Fruit fly (Drosophila melanogaster) whole organism, embryonic: ENCODE results near the gene CG9117.

Source experiments
- Asciz ChIP-seq: fragments of 200-800 bp; sonication (Bioruptor generic); optimal IDR thresholded peaks from 2 replicates; lab custom pipeline; 2017; ENCODE audit warnings: missing biosample characterization, mild to moderate bottlenecking, missing genetic modification characterization, missing genetic modification reagents
- BEAF-32 ChIP-seq: fragments of 200-800 bp; sonication (Bioruptor generic); optimal IDR thresholded peaks from 3 replicates; lab custom pipeline; 2017; ENCODE audit warnings: missing biosample characterization, missing genetic modification characterization, mild to moderate bottlenecking, moderate library complexity, missing genetic modification reagents
- CG10366 ChIP-seq: fragments of 200-800 bp; sonication (Bioruptor generic); IDR thresholded peaks from 2 replicates; pipeline ENCODE4 v1.3.6; 2022; ENCODE audit warnings: missing biosample characterization, missing genetic modification characterization
- CG12219 ChIP-seq: fragments of 200-800 bp; sonication (Bioruptor generic); optimal IDR thresholded peaks from 3 replicates; lab custom pipeline; 2018; ENCODE audit warnings: missing biosample characterization, mild to moderate bottlenecking, missing genetic modification characterization
- CG12659 ChIP-seq: fragments of 200-800 bp; sonication (Bioruptor generic); optimal IDR thresholded peaks from 3 replicates; lab custom pipeline; 2017; ENCODE audit warnings: mild to moderate bottlenecking, missing biosample characterization, missing genetic modification reagents, missing genetic modification characterization
- CG13123 ChIP-seq: fragments of 200-800 bp; sonication (Bioruptor generic); optimal IDR thresholded peaks from 2 replicates; lab custom pipeline; 2016; ENCODE audit warnings: missing biosample characterization, missing genetic modification characterization
- CG15073 ChIP-seq: fragments of 200-800 bp; sonication (Bioruptor generic); optimal IDR thresholded peaks from 2 replicates; lab custom pipeline; 2016; ENCODE audit warnings: missing biosample characterization, missing genetic modification characterization
- CG15269 ChIP-seq: fragments of 200-800 bp; sonication (Bioruptor generic); optimal IDR thresholded peaks from 2 replicates; lab custom pipeline; 2018; ENCODE audit warnings: missing biosample characterization, mild to moderate bottlenecking, missing genetic modification characterization, moderate library complexity
- CG18011 ChIP-seq: fragments of 200-800 bp; sonication (Bioruptor generic); optimal IDR thresholded peaks from 2 replicates; lab custom pipeline; 2017; ENCODE audit warnings: missing biosample characterization, missing genetic modification characterization, mild to moderate bottlenecking, moderate library complexity, missing genotype
- CG18476 ChIP-seq: fragments of 200-800 bp; sonication (Bioruptor generic); optimal IDR thresholded peaks from 2 replicates; lab custom pipeline; 2016; ENCODE audit warnings: missing biosample characterization, mild to moderate bottlenecking, missing genetic modification characterization
- CG31365 ChIP-seq: fragments of 200-800 bp; sonication (Bioruptor generic); optimal IDR thresholded peaks from 2 replicates; lab custom pipeline; 2018; ENCODE audit warnings: missing biosample characterization, mild to moderate bottlenecking, missing genetic modification characterization
- CG3163 ChIP-seq: fragments of 200-800 bp; sonication (Bioruptor generic); optimal IDR thresholded peaks from 3 replicates; lab custom pipeline; 2016; ENCODE audit warnings: missing biosample characterization, missing genetic modification characterization
- CG34376 ChIP-seq: fragments of 200-800 bp; sonication (Bioruptor generic); optimal IDR thresholded peaks from 2 replicates; lab custom pipeline; 2018; ENCODE audit warnings: missing biosample characterization, mild to moderate bottlenecking, missing genetic modification characterization
- CG3726 ChIP-seq: fragments of 200-800 bp; sonication (Bioruptor generic); IDR thresholded peaks from 3 replicates; pipeline ENCODE4, ENCODE4 v1.3.6; 2022; ENCODE audit warnings: missing biosample characterization, missing genetic modification characterization
- CG3838 ChIP-seq: fragments of 200-800 bp; sonication (Bioruptor generic); optimal IDR thresholded peaks from 3 replicates; lab custom pipeline; 2016; ENCODE audit warnings: missing biosample characterization, missing genetic modification characterization
- CG4360 ChIP-seq: fragments of 200-800 bp; sonication (Bioruptor generic); IDR thresholded peaks from 2 replicates; pipeline ENCODE4 v1.3.6; 2022; ENCODE audit warnings: missing biosample characterization, missing genetic modification characterization
- CG43689 ChIP-seq: fragments of 200-800 bp; sonication (Bioruptor generic); IDR thresholded peaks from 2 replicates; pipeline ENCODE4 v1.3.6; 2022; ENCODE audit warnings: missing biosample characterization, missing genetic modification characterization
- CG7839 ChIP-seq: fragments of 200-800 bp; sonication (Bioruptor generic); optimal IDR thresholded peaks from 3 replicates; lab custom pipeline; 2018; ENCODE audit warnings: missing biosample characterization, mild to moderate bottlenecking, missing genetic modification characterization, moderate library complexity
- CG7928 ChIP-seq: fragments of 200-800 bp; sonication (Bioruptor generic); optimal IDR thresholded peaks from 2 replicates; lab custom pipeline; 2017; ENCODE audit warnings: missing biosample characterization, mild to moderate bottlenecking, missing genetic modification characterization
- CG8388 ChIP-seq: fragments of 200-800 bp; sonication (Bioruptor generic); optimal IDR thresholded peaks from 2 replicates; lab custom pipeline; 2019; ENCODE audit warnings: missing biosample characterization, mild to moderate bottlenecking, missing genetic modification characterization, moderate library complexity
- CG9437 ChIP-seq: fragments of 200-800 bp; sonication (Bioruptor generic); optimal IDR thresholded peaks from 2 replicates; lab custom pipeline; 2018; ENCODE audit warnings: missing biosample characterization, mild to moderate bottlenecking, missing genetic modification characterization
- CTCF ChIP-seq: fragments of 200-800 bp; sonication (Bioruptor generic); optimal IDR thresholded peaks from 2 replicates; lab custom pipeline; 2017; ENCODE audit warnings: missing biosample characterization, mild to moderate bottlenecking, missing genetic modification characterization, moderate library complexity
- H2.0 ChIP-seq: fragments of 200-800 bp; sonication (Bioruptor generic); IDR thresholded peaks from 2 replicates; pipeline ENCODE4 v1.3.6; 2022; ENCODE audit warnings: missing biosample characterization, missing genetic modification characterization
- HLH54F ChIP-seq: fragments of 200-800 bp; sonication (Bioruptor generic); optimal IDR thresholded peaks from 3 replicates; lab custom pipeline; 2016; ENCODE audit warnings: missing biosample characterization, missing genetic modification characterization
- HmgD ChIP-seq: fragments of 200-800 bp; sonication (Bioruptor generic); optimal IDR thresholded peaks from 3 replicates; lab custom pipeline; 2016; ENCODE audit warnings: missing biosample characterization, missing genetic modification characterization
- Hmr ChIP-seq: fragments of 200-800 bp; sonication (Bioruptor generic); optimal IDR thresholded peaks from 3 replicates; lab custom pipeline; 2017; ENCODE audit warnings: mild to moderate bottlenecking, missing biosample characterization, missing genetic modification reagents, missing genetic modification characterization
- NK7.1 ChIP-seq: fragments of 200-800 bp; sonication (Bioruptor generic); optimal IDR thresholded peaks from 3 replicates; lab custom pipeline; 2016; ENCODE audit warnings: missing biosample characterization, missing genetic modification characterization
- Oli ChIP-seq: fragments of 200-800 bp; sonication (Bioruptor generic); optimal IDR thresholded peaks from 2 replicates; lab custom pipeline; 2018; ENCODE audit warnings: missing biosample characterization, mild to moderate bottlenecking, missing genetic modification characterization, moderate library complexity
- ap ChIP-seq: fragments of 200-800 bp; sonication (Bioruptor generic); IDR thresholded peaks from 2 replicates; pipeline ENCODE4 v1.3.6; 2022; ENCODE audit warnings: missing biosample characterization, missing genetic modification characterization
- bab2 ChIP-seq: fragments of 200-800 bp; sonication (Bioruptor generic); optimal IDR thresholded peaks from 2 replicates; lab custom pipeline; 2016; ENCODE audit warnings: missing biosample characterization, missing genetic modification characterization
- cg ChIP-seq: fragments of 200-800 bp; sonication (Bioruptor generic); optimal IDR thresholded peaks from 3 replicates; lab custom pipeline; 2019; ENCODE audit warnings: missing biosample characterization, mild to moderate bottlenecking, missing genetic modification characterization, moderate library complexity
- chn ChIP-seq: fragments of 200-800 bp; sonication (Bioruptor generic); optimal IDR thresholded peaks from 2 replicates; lab custom pipeline; 2016; ENCODE audit warnings: missing biosample characterization, missing genetic modification characterization
- ci ChIP-seq: fragments of 200-800 bp; sonication (Bioruptor generic); IDR thresholded peaks from 3 replicates; pipeline ENCODE4 v1.3.6; 2022; ENCODE audit warnings: missing biosample characterization, missing genetic modification characterization
- crp ChIP-seq, 2 experiments: fragments of 200-800 bp; sonication (Bioruptor generic); optimal IDR thresholded peaks; 2 replicates in 1 of 2; 3 replicates in 1 of 2; lab custom pipeline; 2017; ENCODE audit warnings: missing biosample characterization in 2 of 2, missing genetic modification characterization in 2 of 2, mild to moderate bottlenecking in 1 of 2, moderate library complexity in 1 of 2
- fru ChIP-seq: fragments of >200 bp; optimal IDR thresholded peaks from 2 replicates; lab custom pipeline; 2017
- grn ChIP-seq: fragments of 200-800 bp; sonication (Bioruptor generic); optimal IDR thresholded peaks from 3 replicates; lab custom pipeline; 2017; ENCODE audit warnings: missing biosample characterization, missing genetic modification characterization
- gsb ChIP-seq: fragments of 200-800 bp; sonication (Bioruptor generic); IDR thresholded peaks from 2 replicates; pipeline ENCODE4 v1.3.6; 2022; ENCODE audit warnings: missing biosample characterization, missing genetic modification characterization
- hbn ChIP-seq: fragments of 200-800 bp; sonication (Bioruptor generic); IDR thresholded peaks from 2 replicates; pipeline ENCODE4 v1.3.6; 2022; ENCODE audit warnings: missing biosample characterization, missing genetic modification characterization; ENCODE audit not compliant: partially characterized antibody
- hkb ChIP-seq, 2 experiments: fragments of 200-800 bp in 1 of 2; fragments of >200 bp in 1 of 2; sonication (Bioruptor generic) in 1 of 2; IDR thresholded peaks in 1 of 2; optimal IDR thresholded peaks in 1 of 2; 2 replicates each; pipeline versions ENCODE4 v1.3.6 to Lab custom; 2017 to 2022; ENCODE audit warnings: missing biosample characterization in 1 of 2, missing genetic modification characterization in 1 of 2
- kay ChIP-seq: fragments of 200-800 bp; sonication (Bioruptor generic); optimal IDR thresholded peaks from 2 replicates; lab custom pipeline; 2016; ENCODE audit warnings: missing biosample characterization, missing genetic modification characterization
- nerfin-2 ChIP-seq: fragments of 200-800 bp; sonication (Bioruptor generic); IDR thresholded peaks from 2 replicates; pipeline ENCODE4 v1.3.6; 2022; ENCODE audit warnings: missing biosample characterization, missing genetic modification characterization; ENCODE audit not compliant: partially characterized antibody
- p53 ChIP-seq: fragments of 200-800 bp; sonication (Bioruptor generic); optimal IDR thresholded peaks from 2 replicates; lab custom pipeline; 2016; ENCODE audit warnings: missing biosample characterization, missing genetic modification characterization
- pan ChIP-seq, 4 experiments: fragments of >200 bp in 3 of 4; fragments of 200-800 bp in 1 of 4; sonication (Bioruptor generic) in 1 of 4; optimal IDR thresholded peaks in 3 of 4; IDR thresholded peaks in 1 of 4; 2 replicates each; pipeline versions ENCODE4 v1.3.6 to Lab custom; 2017 to 2022; ENCODE audit warnings: missing biosample characterization in 2 of 4, missing genetic modification characterization in 2 of 4, mixed read lengths in 1 of 4
- pfk ChIP-seq: fragments of 200-800 bp; sonication (Bioruptor generic); optimal IDR thresholded peaks from 2 replicates; lab custom pipeline; 2018; ENCODE audit warnings: missing biosample characterization, mild to moderate bottlenecking, missing genetic modification characterization, moderate library complexity
- pita ChIP-seq: fragments of 200-800 bp; sonication (Bioruptor generic); optimal IDR thresholded peaks from 2 replicates; lab custom pipeline; 2017; ENCODE audit warnings: missing biosample characterization, mild to moderate bottlenecking, missing genetic modification characterization
- row ChIP-seq: fragments of 200-800 bp; sonication (Bioruptor generic); IDR thresholded peaks from 3 replicates; pipeline ENCODE4 v1.3.6; 2022; ENCODE audit warnings: missing biosample characterization, missing genetic modification characterization
- ssp ChIP-seq: fragments of 200-800 bp; sonication (Bioruptor generic); IDR thresholded peaks from 2 replicates; pipeline ENCODE4 v1.3.6; 2022; ENCODE audit warnings: missing biosample characterization, missing genetic modification characterization
- stwl ChIP-seq: fragments of 200-800 bp; sonication (Bioruptor generic); optimal IDR thresholded peaks from 3 replicates; lab custom pipeline; 2018; ENCODE audit warnings: missing biosample characterization, mild to moderate bottlenecking, missing genetic modification characterization, moderate library complexity
- tgo ChIP-seq: fragments of 200-800 bp; sonication (Bioruptor generic); IDR thresholded peaks from 3 replicates; pipeline ENCODE4 v1.3.6; 2022; ENCODE audit warnings: missing biosample characterization, missing genetic modification characterization
- ttk ChIP-seq: fragments of 200-800 bp; sonication (Bioruptor generic); IDR thresholded peaks from 2 replicates; pipeline ENCODE4 v2.1.2; 2022; ENCODE audit warnings: missing biosample characterization, missing genetic modification characterization
- twi ChIP-seq: fragments of 200-800 bp; optimal IDR thresholded peaks from 2 replicates; lab custom pipeline; 2019; ENCODE audit warnings: missing biosample characterization, mild to moderate bottlenecking, missing genetic modification characterization, moderate library complexity

Gene CG9117

dm6 chr2L:6037830-6038229 lies at the start of gene CG9117, which contains the start of gene CG31643 (continued):
- peak; percentile 52 for TF ChIP-seq CG8388 (GFP tag; lab: Kevin White, UChicago)
- TF ChIP-seq HmgD (GFP tag; lab: Kevin White, UChicago): no peak
- TF ChIP-seq Hmr: no peak
- no peak for TF ChIP-seq CG3838 (GFP tag; lab: Kevin White, UChicago)
- no peak for TF ChIP-seq grn (GFP tag; lab: Kevin White, UChicago)
- TF ChIP-seq CG43689 (GFP tag; lab: Robert Waterston, UW): no peak
- no peak for TF ChIP-seq NK7.1 (GFP tag; lab: Kevin White, UChicago)
- TF ChIP-seq hbn: peak; percentile 34; the same call in 1 of the 2 replicates
- no peak for TF ChIP-seq CG7839 (tag; lab: Kevin White, UChicago)
- no peak for TF ChIP-seq H2.0
- TF ChIP-seq nerfin-2: no peak
- no peak for TF ChIP-seq cg (GFP tag; lab: Kevin White, UChicago)
- no peak for TF ChIP-seq pan (optimal IDR thresholded peaks at IDR 0.05; lab: Kevin White, UChicago)
- no peak for TF ChIP-seq pan (GFP tag; optimal IDR thresholded peaks at IDR 0.05 in 1 of 2, IDR thresholded peaks at IDR 0.05 in 1 of 2)
- no peak for TF ChIP-seq hkb (optimal IDR thresholded peaks at IDR 0.05; lab: Kevin White, UChicago)
- peak; percentile 45; the same call in 1 of the 2 replicates for TF ChIP-seq hkb (GFP tag; IDR thresholded peaks at IDR 0.05; lab: Robert Waterston, UW)
- TF ChIP-seq crp (GFP tag; optimal IDR thresholded peaks at IDR 0.05; lab: Kevin White, UChicago): peak; percentile 98 to 100
- peak; percentile 35 for TF ChIP-seq CG10366 (GFP tag; lab: Robert Waterston, UW)
- no peak for TF ChIP-seq ttk (GFP tag; lab: Robert Waterston, UW)
- TF ChIP-seq CG3726 (GFP tag; lab: Robert Waterston, UW): no peak
- TF ChIP-seq CG9437 (GFP tag; lab: Kevin White, UChicago): peak; percentile 34
- TF ChIP-seq Oli: peak; percentile 2
- no peak for TF ChIP-seq pita
- TF ChIP-seq CG15269 (tag; lab: Kevin White, UChicago): no peak
- peak; percentile 59 for TF ChIP-seq CG34376 (GFP tag; lab: Kevin White, UChicago)
- TF ChIP-seq ci (GFP tag; lab: Robert Waterston, UW): 0 out of 3 replicates have a peak, but pooled peaks have one; percentile 31
- peak; percentile 54 for TF ChIP-seq stwl (tag; lab: Kevin White, UChicago)
- no peak for TF ChIP-seq CG12219
- TF ChIP-seq ssp (GFP tag; lab: Robert Waterston, UW): no peak
- TF ChIP-seq CG12659 (GFP tag; lab: Kevin White, UChicago): peak; percentile 69
- peak; percentile 11 for TF ChIP-seq twi (tag; lab: Kevin White, UChicago)
- peak; percentile 57 for TF ChIP-seq bab2 (GFP tag; lab: Kevin White, UChicago)
- TF ChIP-seq chn: peak; percentile 42
- TF ChIP-seq fru (lab: Kevin White, UChicago): no peak
- TF ChIP-seq tgo (GFP tag; lab: Robert Waterston, UW): peak; percentile 43; the same call in 2 of the 3 replicates
- TF ChIP-seq CG18011 (GFP tag; lab: Kevin White, UChicago): no peak
- TF ChIP-seq CG13123 (GFP tag; lab: Kevin White, UChicago): no peak
- TF ChIP-seq pfk (GFP tag; lab: Kevin White, UChicago): no peak
- no peak for TF ChIP-seq CG15073 (GFP tag; lab: Kevin White, UChicago)
- no peak for TF ChIP-seq CG3163 (GFP tag; lab: Kevin White, UChicago)
- TF ChIP-seq CG7928: peak; percentile 23
- TF ChIP-seq CG4360 (GFP tag; lab: Robert Waterston, UW): no peak
- no peak for TF ChIP-seq p53 (GFP tag; lab: Kevin White, UChicago)
- no peak for TF ChIP-seq ap (GFP tag; lab: Robert Waterston, UW)
- TF ChIP-seq row (GFP tag; lab: Robert Waterston, UW): peak; percentile 78
- no peak for TF ChIP-seq Asciz (GFP tag; lab: Kevin White, UChicago)
- peak; percentile 31 for TF ChIP-seq BEAF-32
- TF ChIP-seq CTCF (GFP tag; lab: Kevin White, UChicago): no peak
- TF ChIP-seq gsb (GFP tag; lab: Robert Waterston, UW): no peak
- TF ChIP-seq kay: peak; percentile 33
- TF ChIP-seq CG31365 (tag; lab: Kevin White, UChicago): no peak
- TF ChIP-seq HLH54F (GFP tag; lab: Kevin White, UChicago): peak; percentile 47
- peak; percentile 30 for TF ChIP-seq CG18476 (GFP tag; lab: Kevin White, UChicago)
